Worm (Caenorhabditis elegans): ENCODE measurements around the gene cnc-10.
A peak's percentile ranks its signal among the peaks of the same experiment; 100 is the strongest.

DNA sequence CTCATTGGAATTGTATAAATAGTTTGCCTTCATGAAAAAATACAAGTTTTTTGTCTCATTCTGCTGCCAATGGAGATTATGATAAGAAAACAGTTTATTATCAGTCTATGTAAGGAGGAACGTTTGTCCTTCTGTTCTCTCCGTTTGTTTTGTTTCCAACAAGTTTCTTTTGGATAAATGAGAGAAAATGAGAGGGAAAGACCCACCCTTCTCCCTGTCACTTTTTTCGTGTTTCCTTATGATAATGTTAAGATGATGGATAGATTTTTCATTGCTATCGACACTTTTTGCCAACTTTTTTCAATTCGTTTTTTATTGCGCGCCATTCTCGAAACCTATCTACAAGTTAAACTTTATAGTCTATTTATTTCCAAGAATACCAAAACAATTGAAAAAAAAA is 48.2 kb downstream of the cnc-10 start:
- TF ChIP-seq lin-15B (tag; optimal IDR thresholded peaks at IDR 0.05) (no peak), nhr-41 (GFP tag; IDR thresholded peaks at IDR 0.05) (no peak), unc-62 (GFP tag; optimal IDR thresholded peaks at IDR 0.05 in 1 of 2) (no peak), unc-62 (tag; optimal IDR thresholded peaks at IDR 0.05) (no peak), aly-2 (tag; optimal IDR thresholded peaks at IDR 0.05) (no peak), ctbp-1 (GFP tag; IDR thresholded peaks at IDR 0.05) (no peak), nhr-28 (tag; optimal IDR thresholded peaks at IDR 0.05) (peak; percentile 39), nhr-237 (tag; optimal IDR thresholded peaks at IDR 0.05) (no peak), lim-7 (GFP tag; IDR thresholded peaks at IDR 0.05) (no peak), fos-1 (tag; optimal IDR thresholded peaks at IDR 0.05) (no peak), nhr-76 (tag; optimal IDR thresholded peaks at IDR 0.05) (no peak)
